Worm (Caenorhabditis elegans): ENCODE results near the gene lev-9.

ce11 chrX:6319546-6319945, 28.0 kb upstream of the lev-9 start, which contains the start of gene chtb-3:
- TF ChIP-seq nhr-11 (tag; optimal IDR thresholded peaks at IDR 0.05) (no peak), C34B4.2 (tag; optimal IDR thresholded peaks at IDR 0.05) (no peak), alr-1 (tag; optimal IDR thresholded peaks at IDR 0.05; ENCODE audit: borderline replicate concordance) (no peak), elt-2 (tag; optimal IDR thresholded peaks at IDR 0.05) (no peak), egl-27 (tag; optimal IDR thresholded peaks at IDR 0.05) (no peak), Y116A8C.19 (tag; optimal IDR thresholded peaks at IDR 0.05; ENCODE audit: borderline replicate concordance) (no peak), jun-1 (tag; optimal IDR thresholded peaks at IDR 0.05) (no peak), unc-98 (GFP tag; IDR thresholded peaks at IDR 0.05) (no peak), aly-2 (tag; optimal IDR thresholded peaks at IDR 0.05) (no peak)

Data from whole organism, L1 larva.